Worm (Caenorhabditis elegans): ENCODE measurements around the gene nhr-196.

Gene nhr-196

ce11 chrV:15721888-15722287 lies 36.4 kb downstream of the nhr-196 start, which contains the start of gene srh-140:
Gene srh-140, plus strand, starts transcription at chrV:15722188.
- TF ChIP-seq F49E8.2 (tag; optimal IDR thresholded peaks at IDR 0.05; ENCODE audit: insufficient read depth), result no peak
- TF ChIP-seq sptf-2 (GFP tag; optimal IDR thresholded peaks at IDR 0.05), result no peak
- no peak for TF ChIP-seq somi-1 (GFP tag; optimal IDR thresholded peaks at IDR 0.05)
- TF ChIP-seq lsy-27 (tag; optimal IDR thresholded peaks at IDR 0.05; ENCODE audit: borderline replicate concordance, insufficient read depth), result no peak
- no peak for TF ChIP-seq ekl-4 (GFP tag; IDR thresholded peaks at IDR 0.05)
- TF ChIP-seq pha-4 (tag; optimal IDR thresholded peaks at IDR 0.05), result no peak
- no peak for TF ChIP-seq F22D6.2 (tag; optimal IDR thresholded peaks at IDR 0.05)
- TF ChIP-seq cebp-1 (GFP tag; IDR thresholded peaks at IDR 0.05), result no peak
- no peak for TF ChIP-seq cebp-1 (tag; optimal IDR thresholded peaks at IDR 0.05)
- TF ChIP-seq athp-1 (tag; optimal IDR thresholded peaks at IDR 0.05), result no peak
- no peak for TF ChIP-seq snpc-3.4 (tag; optimal IDR thresholded peaks at IDR 0.05)
- TF ChIP-seq bed-2 (GFP tag; IDR thresholded peaks at IDR 0.05), result no peak
- no peak for TF ChIP-seq mcd-1 (GFP tag; IDR thresholded peaks at IDR 0.05)
- TF ChIP-seq nhr-179 (tag; optimal IDR thresholded peaks at IDR 0.05), result no peak
- no peak for TF ChIP-seq Y95B8A.8 (GFP tag; IDR thresholded peaks at IDR 0.05)
- TF ChIP-seq zim-3 (tag; optimal IDR thresholded peaks at IDR 0.05), result no peak

- TF ChIP-seq die-1 (tag; optimal IDR thresholded peaks at IDR 0.05) (no peak), ceh-79 (tag; optimal IDR thresholded peaks at IDR 0.05) (no peak), tlf-1 (GFP tag; optimal IDR thresholded peaks at IDR 0.05) (no peak), ZK185.1 (tag; optimal IDR thresholded peaks at IDR 0.05; ENCODE audit: poor library complexity, severe bottlenecking) (no peak)
These were observed 41.1 kb downstream of the nhr-196 start, which contains the start of the genes irld-57 and sfxn-1.3 for ce11 chrV:15726610-15727009. Gene irld-57, minus strand, starts transcription at chrV:15726710. Gene sfxn-1.3, plus strand, starts transcription at chrV:15726841.

ce11 chrV:15730459-15730858 lies 44.9 kb downstream of the nhr-196 start, which contains the start of gene Y6E2A.10:
Gene Y6E2A.10, minus strand, starts transcription at chrV:15730559.
- TF ChIP-seq ceh-27 (GFP tag; optimal IDR thresholded peaks at IDR 0.05) (no peak), hrde-1 (tag; optimal IDR thresholded peaks at IDR 0.05; ENCODE audit: borderline replicate concordance) (no peak), aptf-2 (GFP tag; conservative IDR thresholded peaks at IDR 0.05) (no peak), nfya-1 (tag; optimal IDR thresholded peaks at IDR 0.05; ENCODE audit: borderline replicate concordance, insufficient read depth) (no peak)

- TF ChIP-seq K11D2.4 (GFP tag; IDR thresholded peaks at IDR 0.05) (no peak), mcd-1 (GFP tag; IDR thresholded peaks at IDR 0.05) (no peak), ceh-100 (GFP tag; IDR thresholded peaks at IDR 0.05) (no peak), athp-1 (tag; optimal IDR thresholded peaks at IDR 0.05) (no peak)
These were observed 46.7 kb downstream of the nhr-196 start, which contains the start of gene str-38 for ce11 chrV:15732209-15732608. Gene str-38, minus strand, starts transcription at chrV:15732309.

- TF ChIP-seq mxl-1 (tag; optimal IDR thresholded peaks at IDR 0.05) (no peak), zfh-2 (GFP tag; conservative IDR thresholded peaks at IDR 0.05) (peak; percentile 79)
These were observed 47.5 kb downstream of the nhr-196 start for ce11 chrV:15733020-15733419.

ce11 chrV:15733568-15733967 lies 48.1 kb downstream of the nhr-196 start, which contains the start of gene T23D5.3:
Gene T23D5.3, minus strand, starts transcription at chrV:15733668.
- TF ChIP-seq cebp-2 (GFP tag; IDR thresholded peaks at IDR 0.05) (no peak), die-1 (tag; optimal IDR thresholded peaks at IDR 0.05) (no peak), nhr-179 (tag; optimal IDR thresholded peaks at IDR 0.05) (no peak), zim-3 (tag; optimal IDR thresholded peaks at IDR 0.05) (no peak), efl-1 (GFP tag; optimal IDR thresholded peaks at IDR 0.05) (no peak), cebp-1 (GFP tag; IDR thresholded peaks at IDR 0.05) (no peak), cebp-1 (tag; optimal IDR thresholded peaks at IDR 0.05) (no peak), ztf-25 (GFP tag; IDR thresholded peaks at IDR 0.05) (no peak), Y95B8A.8 (GFP tag; IDR thresholded peaks at IDR 0.05) (no peak), ama-1 (optimal IDR thresholded peaks at IDR 0.05) (no peak), ama-1 (GFP tag; optimal IDR thresholded peaks at IDR 0.05) (no peak), Y67H2A.10 (GFP tag; conservative IDR thresholded peaks at IDR 0.05) (no peak), B0261.1 (tag; optimal IDR thresholded peaks at IDR 0.05) (no peak), C06A6.2 (GFP tag; conservative IDR thresholded peaks at IDR 0.05) (no peak), sdz-38 (tag; optimal IDR thresholded peaks at IDR 0.05) (no peak), K11D2.4 (GFP tag; IDR thresholded peaks at IDR 0.05) (no peak), lin-26 (GFP tag; IDR thresholded peaks at IDR 0.05) (no peak), mxl-1 (tag; optimal IDR thresholded peaks at IDR 0.05) (no peak)
